Worm (Caenorhabditis elegans): Measurements from ENCODE around the gene irld-25.

Gene irld-25

DNA sequence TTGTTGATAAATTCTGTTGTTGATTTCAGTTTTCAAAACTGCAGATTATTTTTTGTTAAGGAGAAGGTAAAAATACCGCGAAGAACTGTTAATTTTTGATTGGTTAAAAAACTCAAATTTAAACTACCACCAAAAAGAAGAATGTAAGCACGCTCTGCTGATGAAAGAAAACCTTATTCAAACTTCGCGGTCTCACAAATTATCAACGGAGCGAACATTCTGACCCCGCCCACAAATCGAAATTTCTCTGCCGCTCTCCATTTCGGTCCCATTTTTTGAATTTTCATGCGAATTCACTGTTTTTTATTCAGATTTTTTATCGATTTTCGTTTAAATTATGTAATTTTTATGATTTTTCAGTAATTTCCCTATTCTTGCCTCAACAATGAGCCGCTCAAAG lies 31.9 kb upstream of the irld-25 start, which contains the start of gene cyn-3:
Gene cyn-3 (plus strand): TSS at position 361 of the 400 bp plus-strand sequence.
- TF ChIP-seq sem-4 (tag; optimal IDR thresholded peaks at IDR 0.05) (peak; percentile 92), C34F6.9 (tag; optimal IDR thresholded peaks at IDR 0.05) (peak; percentile 93), nhr-25 (tag; optimal IDR thresholded peaks at IDR 0.05) (peak; percentile 93), aly-2 (tag; optimal IDR thresholded peaks at IDR 0.05) (no peak), ZK546.5 (tag; optimal IDR thresholded peaks at IDR 0.05) (peak; percentile 30), zag-1 (tag; optimal IDR thresholded peaks at IDR 0.05) (peak; percentile 46), sma-3 (GFP tag; optimal IDR thresholded peaks at IDR 0.05) (peak; percentile 87), lin-39 (tag; optimal IDR thresholded peaks at IDR 0.05) (no peak), nhr-6 (tag; optimal IDR thresholded peaks at IDR 0.05) (no peak), ceh-82 (tag; optimal IDR thresholded peaks at IDR 0.05) (peak; percentile 38), skn-1 (tag; optimal IDR thresholded peaks at IDR 0.05) (no peak), mab-5 (tag; optimal IDR thresholded peaks at IDR 0.05) (peak; percentile 81), elt-1 (tag; optimal IDR thresholded peaks at IDR 0.05) (no peak), gmeb-1 (tag; optimal IDR thresholded peaks at IDR 0.05) (peak; percentile 99), snpc-4 (tag; optimal IDR thresholded peaks at IDR 0.05) (peak; percentile 87), nhr-12 (tag; optimal IDR thresholded peaks at IDR 0.05) (no peak), egl-27 (tag; optimal IDR thresholded peaks at IDR 0.05) (peak; percentile 31), sma-9 (GFP tag; optimal IDR thresholded peaks at IDR 0.05) (peak; percentile 90), sma-9 (tag; optimal IDR thresholded peaks at IDR 0.05) (no peak), elt-3 (tag; optimal IDR thresholded peaks at IDR 0.05) (no peak), unc-55 (GFP tag; optimal IDR thresholded peaks at IDR 0.05) (peak; percentile 97), nhr-11 (tag; optimal IDR thresholded peaks at IDR 0.05) (no peak), blmp-1 (tag; optimal IDR thresholded peaks at IDR 0.05; ENCODE audit: insufficient read depth) (peak; percentile 78), nhr-23 (tag; optimal IDR thresholded peaks at IDR 0.05) (no peak), ceh-16 (tag; optimal IDR thresholded peaks at IDR 0.05) (peak; percentile 59), lsy-2 (tag; optimal IDR thresholded peaks at IDR 0.05) (peak; percentile 82 to 93), ztf-1 (GFP tag; conservative IDR thresholded peaks at IDR 0.05) (no peak), nhr-10 (tag; optimal IDR thresholded peaks at IDR 0.05) (no peak), mbf-1 (tag; optimal IDR thresholded peaks at IDR 0.05) (no peak), dmd-4 (tag; optimal IDR thresholded peaks at IDR 0.05) (no peak), nhr-21 (tag; optimal IDR thresholded peaks at IDR 0.05) (peak; percentile 85), peb-1 (tag; optimal IDR thresholded peaks at IDR 0.05) (no peak), ztf-11 (tag; optimal IDR thresholded peaks at IDR 0.05) (no peak), ama-1 (optimal IDR thresholded peaks at IDR 0.05) (peak; percentile 85), alr-1 (tag; optimal IDR thresholded peaks at IDR 0.05) (no peak), F13H6.1 (tag; optimal IDR thresholded peaks at IDR 0.05) (peak; percentile 85), Y55F3AM.14 (GFP tag; optimal IDR thresholded peaks at IDR 0.05) (no peak), crh-2 (tag; optimal IDR thresholded peaks at IDR 0.05) (peak; percentile 96), ztf-4 (tag; optimal IDR thresholded peaks at IDR 0.05) (peak; percentile 73), fos-1 (tag; optimal IDR thresholded peaks at IDR 0.05) (peak; percentile 76), unc-39 (tag; optimal IDR thresholded peaks at IDR 0.05) (no peak), mdl-1 (tag; optimal IDR thresholded peaks at IDR 0.05) (no peak), R02D3.7 (tag; optimal IDR thresholded peaks at IDR 0.05) (peak; percentile 41), nhr-129 (tag; optimal IDR thresholded peaks at IDR 0.05) (peak; percentile 89), unc-62 (GFP tag; optimal IDR thresholded peaks at IDR 0.05) (no peak), nhr-77 (tag; optimal IDR thresholded peaks at IDR 0.05) (peak; percentile 54), lin-13 (GFP tag; optimal IDR thresholded peaks at IDR 0.05) (peak; percentile 93), nhr-237 (tag; optimal IDR thresholded peaks at IDR 0.05) (no peak), lin-11 (tag; optimal IDR thresholded peaks at IDR 0.05) (peak; percentile 91)
